Worm (Caenorhabditis elegans): ENCODE results near the gene nca-2.

The nca-2 gene

DNA sequence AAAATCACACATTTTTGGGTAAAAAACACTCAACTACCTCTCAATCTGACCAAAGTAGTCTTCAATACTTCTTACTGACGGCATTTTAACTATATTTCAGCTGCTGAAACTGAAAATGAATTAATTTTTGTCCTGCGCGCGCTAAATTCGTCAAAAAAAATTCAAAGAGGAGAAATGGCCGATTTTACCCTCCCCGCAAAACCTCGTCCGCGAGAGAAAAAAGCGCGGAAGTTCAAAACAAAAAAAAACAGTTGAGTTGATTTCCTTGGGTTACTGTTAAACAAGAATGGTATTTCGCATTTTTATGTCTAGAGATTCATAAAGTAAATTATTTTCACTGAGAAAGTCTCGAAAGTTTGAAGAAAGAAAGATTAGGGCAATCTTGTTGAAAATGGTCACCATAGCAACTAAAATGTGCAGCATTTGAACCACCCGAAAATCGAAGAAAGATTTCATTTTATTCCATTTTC lies 21.5 kb downstream of the nca-2 start, which contains the start of the genes C27F2.10 and wdr-60:
C27F2.10 (minus strand) TSS at position 109 of the 470 bp plus-strand sequence.
wdr-60 (plus strand) TSS at position 420 of the 470 bp plus-strand sequence.
- TF ChIP-seq lsl-1 (GFP tag; optimal IDR thresholded peaks at IDR 0.05) (peak; percentile 17), zim-3 (tag; optimal IDR thresholded peaks at IDR 0.05) (no peak), madf-6 (GFP tag; IDR thresholded peaks at IDR 0.05) (peak; percentile 63), ztf-26 (tag; optimal IDR thresholded peaks at IDR 0.05) (no peak), mcd-1 (GFP tag; IDR thresholded peaks at IDR 0.05) (no peak), nhr-90 (tag; optimal IDR thresholded peaks at IDR 0.05) (no peak), hlh-26 (GFP tag; conservative IDR thresholded peaks at IDR 0.05) (no peak), dpff-1 (tag; optimal IDR thresholded peaks at IDR 0.05) (no peak), madf-8 (GFP tag; conservative IDR thresholded peaks at IDR 0.05) (0 out of 2 replicates have a peak, but pooled peaks have one; percentile 5), K11D2.4 (GFP tag; IDR thresholded peaks at IDR 0.05) (no peak), attf-3 (GFP tag; conservative IDR thresholded peaks at IDR 0.05) (no peak), efl-1 (GFP tag; optimal IDR thresholded peaks at IDR 0.05) (peak; percentile 63), F23B12.7 (tag; optimal IDR thresholded peaks at IDR 0.05; ENCODE audit: insufficient read depth) (no peak), hmg-1.2 (GFP tag; IDR thresholded peaks at IDR 0.05) (no peak), nfya-2 (GFP tag; IDR thresholded peaks at IDR 0.05) (no peak), bed-1 (GFP tag; IDR thresholded peaks at IDR 0.05) (no peak), snpc-1.1 (tag; optimal IDR thresholded peaks at IDR 0.05; ENCODE audit: insufficient read depth) (no peak), F55B11.4 (tag; optimal IDR thresholded peaks at IDR 0.05; ENCODE audit: borderline replicate concordance, insufficient read depth) (no peak), F33H1.4 (GFP tag; IDR thresholded peaks at IDR 0.05) (peak; percentile 37; the same call in 1 of the 2 replicates), dox-1 (GFP tag; IDR thresholded peaks at IDR 0.05) (0 out of 2 replicates have a peak, but pooled peaks have one; percentile 21), dpl-1 (GFP tag; optimal IDR thresholded peaks at IDR 0.05) (peak; percentile 58), somi-1 (GFP tag; optimal IDR thresholded peaks at IDR 0.05) (no peak), lin-54 (GFP tag; optimal IDR thresholded peaks at IDR 0.05) (peak; percentile 78), B0035.1 (tag; optimal IDR thresholded peaks at IDR 0.05) (no peak)

DNA sequence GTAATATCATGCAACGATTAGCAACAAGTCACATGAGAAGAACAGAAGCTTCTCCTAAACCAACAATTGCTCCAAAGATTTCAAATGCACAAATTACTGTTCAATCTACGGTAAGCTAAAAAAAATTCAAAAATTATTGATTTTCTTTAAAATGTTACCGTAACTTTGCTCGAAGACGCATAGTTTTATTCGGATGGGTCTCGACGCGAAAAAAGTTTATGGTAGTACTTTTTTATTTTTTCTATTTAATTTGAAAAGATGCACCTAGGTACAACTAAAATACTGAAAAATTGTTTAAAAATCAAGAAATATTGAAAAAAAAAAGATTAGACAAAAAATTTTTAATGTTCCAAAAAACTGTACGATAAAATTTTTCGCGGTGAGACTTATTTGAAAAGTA lies 22.3 kb downstream of the nca-2 start:
- TF ChIP-seq C06A6.2 (GFP tag; conservative IDR thresholded peaks at IDR 0.05) (no peak), madf-6 (GFP tag; IDR thresholded peaks at IDR 0.05) (peak; percentile 84), xnd-1 (tag; optimal IDR thresholded peaks at IDR 0.05) (peak; percentile 81), F33H1.4 (GFP tag; IDR thresholded peaks at IDR 0.05) (peak; percentile 85), madf-8 (GFP tag; conservative IDR thresholded peaks at IDR 0.05) (peak; percentile 62), F57C9.4 (tag; optimal IDR thresholded peaks at IDR 0.05) (no peak), lin-54 (GFP tag; optimal IDR thresholded peaks at IDR 0.05) (peak; percentile 7), let-607 (tag; optimal IDR thresholded peaks at IDR 0.05) (no peak), lsl-1 (GFP tag; optimal IDR thresholded peaks at IDR 0.05) (peak; percentile 92), nhr-179 (tag; optimal IDR thresholded peaks at IDR 0.05) (no peak)

ce11 chrIII:4998111-4998859 lies 32.9 kb downstream of the nca-2 start, which contains the start of gene tmem-131:
Gene tmem-131 (minus strand): TSS chrIII:4998161.
- TF ChIP-seq B0019.2 (GFP tag; conservative IDR thresholded peaks at IDR 0.05) = no peak
- no peak for TF ChIP-seq hlh-12 (tag; optimal IDR thresholded peaks at IDR 0.05)
- no peak for TF ChIP-seq F52B5.7 (tag; optimal IDR thresholded peaks at IDR 0.05)
- peak; percentile 64 for TF ChIP-seq hmg-1.2 (GFP tag; IDR thresholded peaks at IDR 0.05)
- TF ChIP-seq aptf-2 (GFP tag; conservative IDR thresholded peaks at IDR 0.05) = peak; percentile 82
- peak in 1 of 2 experiments; percentile 43 for TF ChIP-seq let-607 (tag; optimal IDR thresholded peaks at IDR 0.05)
